Fruit fly (Drosophila melanogaster) whole organism, embryonic: ENCODE measurements around the gene sxe2.
A peak's percentile ranks its signal among the peaks of the same experiment; 100 is the strongest.

Experiments
- ATbp ChIP-seq: fragments of 200-800 bp; sonication (Bioruptor generic); optimal IDR thresholded peaks from 2 replicates; lab custom pipeline; 2017; ENCODE audit warnings: missing biosample characterization, mild to moderate bottlenecking, missing genetic modification characterization, missing genetic modification reagents
- Asciz ChIP-seq: fragments of 200-800 bp; sonication (Bioruptor generic); optimal IDR thresholded peaks from 2 replicates; lab custom pipeline; 2017; ENCODE audit warnings: missing biosample characterization, mild to moderate bottlenecking, missing genetic modification characterization, missing genetic modification reagents
- B-H2 ChIP-seq: fragments of 200-800 bp; sonication (Bioruptor generic); optimal IDR thresholded peaks from 2 replicates; lab custom pipeline; 2018; ENCODE audit warnings: missing biosample characterization, mild to moderate bottlenecking, missing genetic modification characterization
- CG10462 ChIP-seq: fragments of 200-800 bp; sonication (Bioruptor generic); optimal IDR thresholded peaks from 2 replicates; lab custom pipeline; 2016; ENCODE audit warnings: missing biosample characterization, missing genetic modification characterization
- CG10654 ChIP-seq: fragments of 200-800 bp; sonication (Bioruptor generic); optimal IDR thresholded peaks from 2 replicates; lab custom pipeline; 2016; ENCODE audit warnings: missing biosample characterization, missing genetic modification characterization
- CG11247 ChIP-seq: fragments of 200-800 bp; sonication (Bioruptor generic); IDR thresholded peaks from 2 replicates; pipeline ENCODE4 v1.3.6; 2022; ENCODE audit warnings: missing biosample characterization, missing genetic modification characterization
- CG11696 ChIP-seq: fragments of 200-800 bp; sonication (Bioruptor generic); IDR thresholded peaks from 2 replicates; pipeline ENCODE4 v1.3.6; 2022; ENCODE audit warnings: missing biosample characterization, missing genetic modification characterization
- CG12236 ChIP-seq: fragments of 200-800 bp; sonication (Bioruptor generic); optimal IDR thresholded peaks from 2 replicates; lab custom pipeline; 2016; ENCODE audit warnings: missing biosample characterization, missing genetic modification characterization
- CG13894 ChIP-seq: fragments of 200-800 bp; sonication (Bioruptor generic); optimal IDR thresholded peaks from 3 replicates; lab custom pipeline; 2018; ENCODE audit warnings: missing biosample characterization, mild to moderate bottlenecking, missing genetic modification characterization, moderate library complexity
- CG15514 ChIP-seq: fragments of 200-800 bp; sonication (Bioruptor generic); optimal IDR thresholded peaks from 3 replicates; lab custom pipeline; 2017; ENCODE audit warnings: missing biosample characterization, missing genetic modification characterization, mild to moderate bottlenecking, moderate library complexity, missing genetic modification reagents
- CG1603 ChIP-seq: fragments of 200-800 bp; sonication (Bioruptor generic); optimal IDR thresholded peaks from 2 replicates; lab custom pipeline; 2019; ENCODE audit warnings: missing biosample characterization, mild to moderate bottlenecking, missing genetic modification characterization, moderate library complexity
- CG16813 ChIP-seq: fragments of 200-800 bp; sonication (Bioruptor generic); IDR thresholded peaks from 3 replicates; pipeline ENCODE4 v1.3.6; 2022; ENCODE audit warnings: missing biosample characterization, missing genetic modification characterization; ENCODE audit not compliant: partially characterized antibody
- CG2678 ChIP-seq: fragments of 200-800 bp; sonication (Bioruptor generic); optimal IDR thresholded peaks from 3 replicates; lab custom pipeline; 2019; ENCODE audit warnings: missing biosample characterization, mild to moderate bottlenecking, missing genetic modification characterization, moderate library complexity
- CG2875 ChIP-seq: fragments of 200-800 bp; sonication (Bioruptor generic); optimal IDR thresholded peaks from 2 replicates; lab custom pipeline; 2017; ENCODE audit warnings: missing biosample characterization, mild to moderate bottlenecking, missing genetic modification characterization, missing genetic modification reagents
- CG30020 ChIP-seq: fragments of 200-800 bp; optimal IDR thresholded peaks from 2 replicates; lab custom pipeline; 2019; ENCODE audit warnings: missing biosample characterization, mild to moderate bottlenecking, missing genetic modification characterization, moderate library complexity
- CG30431 ChIP-seq: fragments of 200-800 bp; sonication (Bioruptor generic); optimal IDR thresholded peaks from 2 replicates; lab custom pipeline; 2017; ENCODE audit warnings: missing biosample characterization, missing genetic modification characterization
- CG32772 ChIP-seq: fragments of 200-800 bp; sonication (Bioruptor generic); IDR thresholded peaks from 2 replicates; pipeline ENCODE4 v1.3.6; 2022; ENCODE audit warnings: missing biosample characterization, missing genetic modification characterization
- CG34376 ChIP-seq: fragments of 200-800 bp; sonication (Bioruptor generic); optimal IDR thresholded peaks from 2 replicates; lab custom pipeline; 2018; ENCODE audit warnings: missing biosample characterization, mild to moderate bottlenecking, missing genetic modification characterization
- CG3995 ChIP-seq: fragments of 200-800 bp; sonication (Bioruptor generic); optimal IDR thresholded peaks from 3 replicates; lab custom pipeline; 2016; ENCODE audit warnings: missing biosample characterization, missing genetic modification characterization
- CG4282 ChIP-seq: fragments of 200-800 bp; sonication (Bioruptor generic); optimal IDR thresholded peaks from 2 replicates; lab custom pipeline; 2016; ENCODE audit warnings: missing biosample characterization, missing genetic modification characterization
- CG4854 ChIP-seq: fragments of 200-800 bp; sonication (Bioruptor generic); optimal IDR thresholded peaks from 2 replicates; lab custom pipeline; 2016; ENCODE audit warnings: missing biosample characterization, missing genetic modification characterization, inconsistent platforms
- CG6813 ChIP-seq: fragments of 200-800 bp; sonication (Bioruptor generic); optimal IDR thresholded peaks from 2 replicates; lab custom pipeline; 2017; ENCODE audit warnings: missing biosample characterization, missing genetic modification characterization, mild to moderate bottlenecking, moderate library complexity, missing genetic modification reagents
- CG7786 ChIP-seq: fragments of 200-800 bp; sonication (Bioruptor generic); optimal IDR thresholded peaks from 2 replicates; lab custom pipeline; 2016; ENCODE audit warnings: missing biosample characterization, missing genetic modification characterization
- CG8290 ChIP-seq, 3 experiments: fragments of 200-800 bp; sonication (Bioruptor generic); optimal IDR thresholded peaks; 2 replicates each; lab custom pipeline; 2016 to 2019; ENCODE audit warnings: missing biosample characterization in 3 of 3, missing genetic modification characterization in 3 of 3, mild to moderate bottlenecking in 2 of 3, moderate library complexity in 1 of 3
- CG8944 ChIP-seq: fragments of 200-800 bp; sonication (Bioruptor generic); optimal IDR thresholded peaks from 3 replicates; lab custom pipeline; 2016; ENCODE audit warnings: missing biosample characterization, missing genetic modification characterization
- CG9215 ChIP-seq: fragments of 200-800 bp; sonication (Bioruptor generic); IDR thresholded peaks from 2 replicates; pipeline ENCODE4 v1.3.6; 2022; ENCODE audit warnings: missing biosample characterization, missing genetic modification characterization
- CG9609 ChIP-seq: fragments of 200-800 bp; sonication (Bioruptor generic); optimal IDR thresholded peaks from 3 replicates; lab custom pipeline; 2016; ENCODE audit warnings: missing biosample characterization, missing genetic modification characterization
- Camta ChIP-seq: fragments of 200-800 bp; sonication (Bioruptor generic); optimal IDR thresholded peaks from 2 replicates; lab custom pipeline; 2016; ENCODE audit warnings: missing biosample characterization, missing genetic modification characterization
- D ChIP-seq, 2 experiments: fragments of 200-800 bp in 1 of 2; fragments of >200 bp in 1 of 2; sonication (Bioruptor generic) in 1 of 2; optimal IDR thresholded peaks; 2 replicates in 1 of 2; 3 replicates in 1 of 2; lab custom pipeline; 2017; ENCODE audit warnings: mild to moderate bottlenecking in 1 of 2, missing biosample characterization in 1 of 2, missing genetic modification characterization in 1 of 2, missing genetic modification reagents in 1 of 2
- Dbx ChIP-seq: fragments of 200-800 bp; sonication (Bioruptor generic); IDR thresholded peaks from 3 replicates; pipeline ENCODE4 v1.3.6; 2022; ENCODE audit warnings: missing biosample characterization, missing genetic modification characterization
- Lhr ChIP-seq: fragments of 200-800 bp; sonication (Bioruptor generic); optimal IDR thresholded peaks from 3 replicates; lab custom pipeline; 2017; ENCODE audit warnings: mild to moderate bottlenecking, missing biosample characterization, missing genetic modification reagents, missing genetic modification characterization
- NC2α ChIP-seq: fragments of 200-800 bp; sonication (Bioruptor generic); optimal IDR thresholded peaks from 2 replicates; lab custom pipeline; 2016; ENCODE audit warnings: missing biosample characterization, missing genetic modification characterization
- NK7.1 ChIP-seq: fragments of 200-800 bp; sonication (Bioruptor generic); optimal IDR thresholded peaks from 3 replicates; lab custom pipeline; 2016; ENCODE audit warnings: missing biosample characterization, missing genetic modification characterization
- Neu2 ChIP-seq: fragments of 200-800 bp; sonication (Bioruptor generic); optimal IDR thresholded peaks from 3 replicates; lab custom pipeline; 2016; ENCODE audit warnings: missing biosample characterization, missing genetic modification characterization, borderline replicate concordance
- Nf-YC ChIP-seq: fragments of 200-800 bp; optimal IDR thresholded peaks from 3 replicates; lab custom pipeline; 2019; ENCODE audit warnings: missing biosample characterization, mild to moderate bottlenecking, missing genetic modification characterization, moderate library complexity
- Six4 ChIP-seq: fragments of 200-800 bp; sonication (Bioruptor generic); optimal IDR thresholded peaks from 2 replicates; lab custom pipeline; 2016; ENCODE audit warnings: missing biosample characterization, missing genetic modification characterization
- TFAM ChIP-seq: fragments of 200-800 bp; sonication (Bioruptor generic); optimal IDR thresholded peaks from 2 replicates; lab custom pipeline; 2017; ENCODE audit warnings: missing biosample characterization, missing genetic modification characterization, inconsistent platforms
- abd-A ChIP-seq: fragments of 200-800 bp; sonication (Bioruptor generic); optimal IDR thresholded peaks from 3 replicates; lab custom pipeline; 2019; ENCODE audit warnings: missing biosample characterization, mild to moderate bottlenecking, missing genetic modification characterization, moderate library complexity
- bigmax ChIP-seq: fragments of 200-800 bp; sonication (Bioruptor generic); optimal IDR thresholded peaks from 2 replicates; lab custom pipeline; 2018; ENCODE audit warnings: missing biosample characterization, mild to moderate bottlenecking, missing genetic modification characterization
- cas ChIP-seq: fragments of 200-800 bp; sonication (Bioruptor generic); IDR thresholded peaks from 2 replicates; pipeline ENCODE4 v1.3.6; 2022; ENCODE audit warnings: missing biosample characterization, missing genetic modification characterization
- cato ChIP-seq: fragments of 200-800 bp; sonication (Bioruptor generic); optimal IDR thresholded peaks from 2 replicates; lab custom pipeline; 2016; ENCODE audit warnings: missing biosample characterization, missing genetic modification characterization, borderline replicate concordance
- cg ChIP-seq: fragments of 200-800 bp; sonication (Bioruptor generic); optimal IDR thresholded peaks from 3 replicates; lab custom pipeline; 2019; ENCODE audit warnings: missing biosample characterization, mild to moderate bottlenecking, missing genetic modification characterization, moderate library complexity
- dan ChIP-seq: fragments of 200-800 bp; sonication (Bioruptor generic); IDR thresholded peaks from 2 replicates; pipeline ENCODE4 v1.3.6; 2022; ENCODE audit warnings: missing biosample characterization, missing genetic modification characterization
- hb ChIP-seq: fragments of 200-800 bp; sonication (Bioruptor generic); IDR thresholded peaks from 3 replicates; pipeline ENCODE4 v1.3.6; 2022; ENCODE audit warnings: missing biosample characterization, missing genetic modification characterization; ENCODE audit not compliant: partially characterized antibody
- her ChIP-seq: fragments of 200-800 bp; sonication (Bioruptor generic); optimal IDR thresholded peaks from 2 replicates; lab custom pipeline; 2016; ENCODE audit warnings: missing biosample characterization, missing genetic modification characterization
- inv ChIP-seq: fragments of 200-800 bp; sonication (Bioruptor generic); IDR thresholded peaks from 2 replicates; pipeline ENCODE4 v1.3.6; 2022; ENCODE audit warnings: missing biosample characterization, missing genetic modification characterization; ENCODE audit not compliant: partially characterized antibody
- mirr ChIP-seq: fragments of 200-800 bp; sonication (Bioruptor generic); optimal IDR thresholded peaks from 3 replicates; lab custom pipeline; 2018; ENCODE audit warnings: missing biosample characterization, mild to moderate bottlenecking, missing genetic modification characterization
- sisA ChIP-seq: fragments of 200-800 bp; sonication (Bioruptor generic); IDR thresholded peaks from 2 replicates; pipeline ENCODE4 v1.3.6; 2022; ENCODE audit warnings: missing biosample characterization, missing genetic modification characterization
- slbo ChIP-seq: fragments of 200-800 bp; sonication (Bioruptor generic); IDR thresholded peaks from 2 replicates; pipeline ENCODE4 v1.3.6; 2022; ENCODE audit warnings: missing biosample characterization, missing genetic modification characterization
- sqz ChIP-seq: fragments of 200-800 bp; sonication (Bioruptor generic); optimal IDR thresholded peaks from 3 replicates; lab custom pipeline; 2018; ENCODE audit warnings: missing biosample characterization, mild to moderate bottlenecking, missing genetic modification characterization

The sxe2 gene

dm6 chr3R:16049369-16049768 is 34.3 kb upstream of the sxe2 start, which contains the start of the genes IKKbeta and CG5013 (continued):
- no peak for TF ChIP-seq Six4 (GFP tag; lab: Kevin White, UChicago)
- TF ChIP-seq Neu2 (GFP tag; lab: Kevin White, UChicago), result no peak
- no peak for TF ChIP-seq CG6813 (GFP tag; lab: Kevin White, UChicago)
- TF ChIP-seq ATbp (GFP tag; lab: Kevin White, UChicago), result no peak
- peak; percentile 8 for TF ChIP-seq NK7.1 (GFP tag; lab: Kevin White, UChicago)
- no peak for TF ChIP-seq CG8290 (GFP tag; optimal IDR thresholded peaks at IDR 0.05; lab: Kevin White, UChicago)
- TF ChIP-seq CG8290 (tag; optimal IDR thresholded peaks at IDR 0.05; lab: Kevin White, UChicago), result peak in 1 of 2 experiments; percentile 55
- TF ChIP-seq CG2875 (GFP tag; lab: Kevin White, UChicago), result no peak
- peak; percentile 43 for TF ChIP-seq her (GFP tag; lab: Kevin White, UChicago)
- no peak for TF ChIP-seq TFAM (GFP tag; lab: Kevin White, UChicago)
- no peak for TF ChIP-seq CG11247
- TF ChIP-seq CG10462 (GFP tag; lab: Kevin White, UChicago), result no peak
- peak; percentile 72 for TF ChIP-seq slbo (GFP tag; lab: Robert Waterston, UW)
- peak; percentile 42 for TF ChIP-seq CG10654
- TF ChIP-seq Asciz (GFP tag; lab: Kevin White, UChicago), result no peak
- no peak for TF ChIP-seq bigmax
- no peak for TF ChIP-seq CG4854 (GFP tag; lab: Kevin White, UChicago)
- peak; percentile 74 for TF ChIP-seq inv (GFP tag; lab: Robert Waterston, UW)
- no peak for TF ChIP-seq mirr (GFP tag; lab: Kevin White, UChicago)
- TF ChIP-seq Camta (GFP tag; lab: Kevin White, UChicago), result peak; percentile 67
- no peak for TF ChIP-seq sqz (GFP tag; lab: Kevin White, UChicago)
- TF ChIP-seq CG30020 (tag; lab: Kevin White, UChicago), result peak; percentile 67
- TF ChIP-seq CG3995 (GFP tag; lab: Kevin White, UChicago), result peak; percentile 100
- no peak for TF ChIP-seq CG11696 (GFP tag; lab: Robert Waterston, UW)
- peak; percentile 24 for TF ChIP-seq CG34376 (GFP tag; lab: Kevin White, UChicago)
- TF ChIP-seq CG1603, result peak; percentile 73
- TF ChIP-seq NC2α (GFP tag; lab: Kevin White, UChicago), result no peak
- TF ChIP-seq CG12236 (GFP tag; lab: Kevin White, UChicago), result no peak
- no peak for TF ChIP-seq cg (GFP tag; lab: Kevin White, UChicago)
- TF ChIP-seq CG2678, result no peak
- no peak for TF ChIP-seq cas (GFP tag; lab: Robert Waterston, UW)
- no peak for TF ChIP-seq abd-A
- no peak for TF ChIP-seq cato (GFP tag; lab: Kevin White, UChicago)
- peak; percentile 81 for TF ChIP-seq CG16813
- TF ChIP-seq CG9609, result peak; percentile 41
- TF ChIP-seq CG9215 (GFP tag; lab: Robert Waterston, UW), result peak; percentile 58
- TF ChIP-seq CG30431 (GFP tag; lab: Kevin White, UChicago), result no peak
- TF ChIP-seq Nf-YC (tag; lab: Kevin White, UChicago), result peak; percentile 50
- peak; percentile 55 for TF ChIP-seq CG4282 (GFP tag; lab: Kevin White, UChicago)
- peak; percentile 67 for TF ChIP-seq CG7786 (GFP tag; lab: Kevin White, UChicago)
- TF ChIP-seq dan (GFP tag; lab: Robert Waterston, UW), result no peak
- TF ChIP-seq CG8944 (GFP tag; lab: Kevin White, UChicago), result no peak
- TF ChIP-seq Dbx (GFP tag; lab: Robert Waterston, UW), result peak; percentile 68; the same call in 1 of the 3 replicates
- TF ChIP-seq Lhr (GFP tag; lab: Kevin White, UChicago), result peak; percentile 57
- peak; percentile 40; the same call in 1 of the 2 replicates for TF ChIP-seq sisA (GFP tag; lab: Robert Waterston, UW)
- no peak for TF ChIP-seq B-H2 (GFP tag; lab: Kevin White, UChicago)
- no peak for TF ChIP-seq D (optimal IDR thresholded peaks at IDR 0.05; lab: Kevin White, UChicago)
- TF ChIP-seq D (GFP tag; optimal IDR thresholded peaks at IDR 0.05; lab: Kevin White, UChicago), result no peak
- no peak for TF ChIP-seq CG13894 (tag; lab: Kevin White, UChicago)
- TF ChIP-seq CG15514, result peak; percentile 41
- TF ChIP-seq hb (GFP tag; lab: Robert Waterston, UW), result peak; percentile 80
- peak; percentile 36; the same call in 1 of the 2 replicates for TF ChIP-seq CG32772 (GFP tag; lab: Robert Waterston, UW)
